Fruit fly (Drosophila melanogaster) whole organism, prepupa: Measurements from ENCODE around the gene dpr17.

ENCODE experiments used
- Blimp-1 ChIP-seq: fragments of 200-800 bp; sonication (Bioruptor generic); optimal IDR thresholded peaks from 3 replicates; lab custom pipeline; 2017; ENCODE audit warnings: missing biosample characterization, missing genetic modification characterization, mild to moderate bottlenecking, moderate library complexity, missing genetic modification reagents
- CG10631 ChIP-seq: fragments of 200-800 bp; sonication (Bioruptor generic); optimal IDR thresholded peaks from 2 replicates; lab custom pipeline; 2016; ENCODE audit warnings: missing biosample characterization, missing genetic modification characterization
- CG11294 ChIP-seq: fragments of 200-800 bp; sonication (Bioruptor generic); IDR thresholded peaks from 2 replicates; pipeline ENCODE4 v1.3.6; 2022; ENCODE audit warnings: missing biosample characterization, missing genetic modification characterization
- CG11762 ChIP-seq: fragments of 200-800 bp; sonication (Bioruptor generic); optimal IDR thresholded peaks from 3 replicates; lab custom pipeline; 2016; ENCODE audit warnings: missing biosample characterization, missing genetic modification characterization; ENCODE audit not compliant: insufficient read depth
- CG1621 ChIP-seq: fragments of 200-800 bp; sonication (Bioruptor generic); optimal IDR thresholded peaks from 3 replicates; lab custom pipeline; 2018; ENCODE audit warnings: missing biosample characterization, mild to moderate bottlenecking, missing genetic modification characterization
- CG16779 ChIP-seq: fragments of 200-800 bp; sonication (Bioruptor generic); optimal IDR thresholded peaks from 3 replicates; lab custom pipeline; 2017; ENCODE audit warnings: missing biosample characterization, mild to moderate bottlenecking, missing genetic modification characterization
- CG31627 ChIP-seq: fragments of 200-800 bp; sonication (Bioruptor generic); optimal IDR thresholded peaks from 3 replicates; lab custom pipeline; 2016; ENCODE audit warnings: missing biosample characterization, missing genetic modification characterization
- CG32006 ChIP-seq: fragments of 200-800 bp; sonication (Bioruptor generic); optimal IDR thresholded peaks from 3 replicates; lab custom pipeline; 2017; ENCODE audit warnings: missing biosample characterization, mild to moderate bottlenecking, missing genetic modification characterization
- CG3919 ChIP-seq: fragments of 200-800 bp; sonication (Bioruptor generic); optimal IDR thresholded peaks from 3 replicates; lab custom pipeline; 2016; ENCODE audit warnings: missing biosample characterization, missing genetic modification characterization
- CG4318 ChIP-seq: fragments of 200-800 bp; sonication (Bioruptor generic); optimal IDR thresholded peaks from 3 replicates; lab custom pipeline; 2017; ENCODE audit warnings: missing biosample characterization, mild to moderate bottlenecking, missing genetic modification characterization
- CG6163 ChIP-seq: fragments of 200-800 bp; sonication (Bioruptor generic); IDR thresholded peaks from 3 replicates; pipeline ENCODE4 v1.3.6; 2022; ENCODE audit warnings: missing biosample characterization, missing genetic modification characterization
- CG6792 ChIP-seq: fragments of 200-800 bp; sonication (Bioruptor generic); optimal IDR thresholded peaks from 3 replicates; lab custom pipeline; 2016; ENCODE audit warnings: missing biosample characterization, missing genetic modification characterization
- CG6854 ChIP-seq: fragments of 200-800 bp; sonication (Bioruptor generic); optimal IDR thresholded peaks from 2 replicates; lab custom pipeline; 2017; ENCODE audit warnings: missing biosample characterization, mild to moderate bottlenecking, missing genetic modification characterization
- CG7368 ChIP-seq: fragments of 200-800 bp; sonication (Bioruptor generic); optimal IDR thresholded peaks from 3 replicates; lab custom pipeline; 2016; ENCODE audit warnings: missing biosample characterization, missing genetic modification characterization
- CG8319 ChIP-seq: fragments of 200-800 bp; sonication (Bioruptor generic); optimal IDR thresholded peaks from 3 replicates; lab custom pipeline; 2016; ENCODE audit warnings: missing biosample characterization, missing genetic modification characterization
- CG8632 ChIP-seq: fragments of 200-800 bp; sonication (Bioruptor generic); optimal IDR thresholded peaks from 3 replicates; lab custom pipeline; 2016; ENCODE audit warnings: missing biosample characterization, missing genetic modification characterization
- CG9139 ChIP-seq: fragments of 200-800 bp; sonication (Bioruptor generic); optimal IDR thresholded peaks from 3 replicates; lab custom pipeline; 2017; ENCODE audit warnings: missing biosample characterization, mild to moderate bottlenecking, missing genetic modification characterization
- Eip75B ChIP-seq: fragments of 200-800 bp; sonication (Bioruptor generic); optimal IDR thresholded peaks from 3 replicates; lab custom pipeline; 2016; ENCODE audit warnings: missing biosample characterization, missing genetic modification characterization
- Eip78C ChIP-seq: fragments of 200-800 bp; sonication (Bioruptor generic); peaks from one replicate; lab custom pipeline; 2016; ENCODE audit warnings: missing biosample characterization, missing genetic modification characterization
- Eip93F ChIP-seq: fragments of 200-800 bp; sonication (Bioruptor generic); optimal IDR thresholded peaks from 2 replicates; lab custom pipeline; 2016; ENCODE audit warnings: missing biosample characterization, mild to moderate bottlenecking, missing genetic modification characterization
- Ets21C ChIP-seq: fragments of 200-800 bp; sonication (Bioruptor generic); optimal IDR thresholded peaks from 3 replicates; lab custom pipeline; 2016; ENCODE audit warnings: missing biosample characterization, missing genetic modification characterization
- Ets96B ChIP-seq: fragments of 200-800 bp; optimal IDR thresholded peaks from 2 replicates; lab custom pipeline; 2019; ENCODE audit warnings: missing biosample characterization, mild to moderate bottlenecking, missing genetic modification characterization, moderate library complexity
- Gug ChIP-seq: fragments of 200-800 bp; sonication (Bioruptor generic); IDR thresholded peaks from 2 replicates; pipeline ENCODE4 v1.3.6; 2022; ENCODE audit warnings: missing biosample characterization, missing genetic modification characterization
- Hr38 ChIP-seq: sonication (Bioruptor generic); optimal IDR thresholded peaks from 2 replicates; lab custom pipeline; 2016; ENCODE audit warnings: missing biosample characterization, missing genetic modification characterization
- Hr39 ChIP-seq: fragments of 200-800 bp; sonication (Bioruptor generic); optimal IDR thresholded peaks from 2 replicates; lab custom pipeline; 2016; ENCODE audit warnings: missing biosample characterization, missing genetic modification characterization
- Hr4 ChIP-seq: fragments of 200-800 bp; sonication (Bioruptor generic); optimal IDR thresholded peaks from 3 replicates; lab custom pipeline; 2016; ENCODE audit warnings: missing biosample characterization, missing genetic modification characterization
- Met ChIP-seq: fragments of 200-800 bp; sonication (Bioruptor generic); optimal IDR thresholded peaks from 3 replicates; lab custom pipeline; 2016; ENCODE audit warnings: missing biosample characterization, missing genetic modification characterization
- OdsH ChIP-seq: fragments of 200-800 bp; sonication (Bioruptor generic); optimal IDR thresholded peaks from 3 replicates; lab custom pipeline; 2016; ENCODE audit warnings: missing biosample characterization, missing genetic modification characterization
- Sox14 ChIP-seq: fragments of 200-800 bp; sonication (Bioruptor generic); optimal IDR thresholded peaks from 3 replicates; lab custom pipeline; 2016; ENCODE audit warnings: missing biosample characterization, missing genetic modification characterization
- Sox15 ChIP-seq: fragments of 200-800 bp; sonication (Bioruptor generic); optimal IDR thresholded peaks from 3 replicates; lab custom pipeline; 2016; ENCODE audit warnings: missing biosample characterization, missing genetic modification characterization
- achi ChIP-seq: fragments of 200-800 bp; sonication (Bioruptor generic); optimal IDR thresholded peaks from 3 replicates; lab custom pipeline; 2016; ENCODE audit warnings: missing biosample characterization, missing genetic modification characterization
- acj6 ChIP-seq: fragments of 200-800 bp; sonication (Bioruptor generic); optimal IDR thresholded peaks from 3 replicates; lab custom pipeline; 2016; ENCODE audit warnings: missing biosample characterization, missing genetic modification characterization
- cyc ChIP-seq: fragments of 200-800 bp; sonication (Bioruptor generic); optimal IDR thresholded peaks from 3 replicates; lab custom pipeline; 2016; ENCODE audit warnings: missing biosample characterization, missing genetic modification characterization
- dsx ChIP-seq: fragments of 200-800 bp; optimal IDR thresholded peaks from 3 replicates; lab custom pipeline; 2019; ENCODE audit warnings: missing biosample characterization, mild to moderate bottlenecking, missing genetic modification characterization, moderate library complexity; ENCODE audit not compliant: poor library complexity, severe bottlenecking
- esn ChIP-seq: fragments of 200-800 bp; sonication (Bioruptor generic); optimal IDR thresholded peaks from 2 replicates; lab custom pipeline; 2016; ENCODE audit warnings: missing biosample characterization, mild to moderate bottlenecking, missing genetic modification characterization, moderate library complexity
- fd59A ChIP-seq: fragments of 200-800 bp; sonication (Bioruptor generic); optimal IDR thresholded peaks from 2 replicates; lab custom pipeline; 2017; ENCODE audit warnings: missing biosample characterization, mild to moderate bottlenecking, missing genetic modification characterization, missing genetic modification reagents
- fd85E ChIP-seq: fragments of 200-800 bp; sonication (Bioruptor generic); optimal IDR thresholded peaks from 3 replicates; lab custom pipeline; 2016; ENCODE audit warnings: missing biosample characterization, missing genetic modification characterization
- fkh ChIP-seq: fragments of 200-800 bp; sonication (Bioruptor generic); optimal IDR thresholded peaks from 3 replicates; lab custom pipeline; 2017; ENCODE audit warnings: missing biosample characterization, mild to moderate bottlenecking, missing genetic modification characterization, moderate library complexity
- net ChIP-seq: fragments of 200-800 bp; sonication (Bioruptor generic); optimal IDR thresholded peaks from 3 replicates; lab custom pipeline; 2016; ENCODE audit warnings: missing biosample characterization, missing genetic modification characterization
- pdm3 ChIP-seq: fragments of 200-800 bp; sonication (Bioruptor generic); optimal IDR thresholded peaks from 3 replicates; lab custom pipeline; 2016; ENCODE audit warnings: missing biosample characterization, missing genetic modification characterization
- spab ChIP-seq: fragments of 200-800 bp; sonication (Bioruptor generic); optimal IDR thresholded peaks from 2 replicates; lab custom pipeline; 2017; ENCODE audit warnings: missing biosample characterization, mild to moderate bottlenecking, missing genetic modification characterization, missing genetic modification reagents
- ss ChIP-seq, 2 experiments: fragments of 200-800 bp; sonication (Bioruptor generic); optimal IDR thresholded peaks; 2 replicates in 1 of 2; 3 replicates in 1 of 2; lab custom pipeline; 2017 to 2018; ENCODE audit warnings: mild to moderate bottlenecking in 2 of 2, missing biosample characterization in 2 of 2, missing genetic modification characterization in 2 of 2, moderate library complexity in 1 of 2
- svp ChIP-seq: fragments of 200-800 bp; sonication (Bioruptor generic); peaks from one replicate; lab custom pipeline; 2016; ENCODE audit warnings: missing biosample characterization, missing genetic modification characterization
- vri ChIP-seq: fragments of 200-800 bp; sonication (Bioruptor generic); optimal IDR thresholded peaks from 3 replicates; lab custom pipeline; 2016; ENCODE audit warnings: missing biosample characterization, mild to moderate bottlenecking, missing genetic modification characterization

Gene dpr17

DNA sequence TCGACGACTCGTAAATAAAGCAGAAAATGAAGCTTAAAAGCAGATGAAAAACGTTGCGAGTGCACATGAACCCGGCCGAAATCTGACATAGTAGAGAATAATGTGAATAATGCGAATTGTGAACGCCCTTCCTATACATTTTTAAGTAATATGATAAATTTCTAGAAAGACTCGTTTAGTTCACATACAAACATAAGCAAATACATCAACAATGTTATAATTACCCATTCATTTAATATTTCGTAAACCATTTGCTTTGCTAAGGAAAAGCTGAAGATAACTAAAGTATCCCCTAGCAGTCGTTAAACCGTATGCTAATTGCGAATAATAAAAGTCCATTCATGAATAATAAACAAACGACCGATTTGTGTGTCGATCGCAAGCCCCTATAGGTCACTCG is 11.1 kb upstream of the dpr17 start (continued):
- peak; percentile 15 for TF ChIP-seq acj6
- TF ChIP-seq Hr39 (GFP tag; lab: Kevin White, UChicago), result peak; percentile 30
- TF ChIP-seq Ets96B (tag; lab: Kevin White, UChicago), result no peak
- TF ChIP-seq net, result peak; percentile 4
- TF ChIP-seq CG10631, result no peak
- no peak for TF ChIP-seq Ets21C (GFP tag; lab: Kevin White, UChicago)
- peak; percentile 17 for TF ChIP-seq CG8632 (GFP tag; lab: Kevin White, UChicago)
- TF ChIP-seq CG3919 (GFP tag; lab: Kevin White, UChicago), result no peak
- TF ChIP-seq CG6163 (GFP tag; lab: Robert Waterston, UW), result no peak
- TF ChIP-seq CG32006 (GFP tag; lab: Kevin White, UChicago), result no peak

DNA sequence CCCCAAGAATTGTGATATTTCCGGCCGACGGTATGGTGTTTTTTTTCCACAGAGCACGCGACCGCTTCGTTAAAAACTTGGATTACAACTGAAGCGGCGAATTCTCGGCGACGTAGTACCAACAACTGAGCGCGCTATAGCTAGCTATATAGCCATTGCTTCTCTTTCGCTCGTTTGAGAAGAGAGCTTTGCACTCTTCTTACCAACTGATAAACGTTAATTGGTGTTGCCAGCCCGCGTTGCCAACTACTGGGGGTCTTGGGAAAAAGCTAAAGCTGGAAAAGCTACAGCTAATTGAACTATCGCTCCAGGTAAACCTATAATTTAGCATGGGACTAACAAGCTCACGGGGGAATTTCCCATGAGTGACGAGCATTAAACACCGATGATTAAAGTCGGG is 4.1 kb upstream of the dpr17 start, which contains the start of gene ATP8B:
Gene ATP8B (minus strand): TSS at position 64 of the 400 bp plus-strand sequence.
- no peak for TF ChIP-seq OdsH (GFP tag; lab: Kevin White, UChicago)
- TF ChIP-seq CG8319 (GFP tag; lab: Kevin White, UChicago), result no peak
- no peak for TF ChIP-seq Eip75B (GFP tag; lab: Kevin White, UChicago)
- no peak for TF ChIP-seq ss (GFP tag; optimal IDR thresholded peaks at IDR 0.05; lab: Kevin White, UChicago)

DNA sequence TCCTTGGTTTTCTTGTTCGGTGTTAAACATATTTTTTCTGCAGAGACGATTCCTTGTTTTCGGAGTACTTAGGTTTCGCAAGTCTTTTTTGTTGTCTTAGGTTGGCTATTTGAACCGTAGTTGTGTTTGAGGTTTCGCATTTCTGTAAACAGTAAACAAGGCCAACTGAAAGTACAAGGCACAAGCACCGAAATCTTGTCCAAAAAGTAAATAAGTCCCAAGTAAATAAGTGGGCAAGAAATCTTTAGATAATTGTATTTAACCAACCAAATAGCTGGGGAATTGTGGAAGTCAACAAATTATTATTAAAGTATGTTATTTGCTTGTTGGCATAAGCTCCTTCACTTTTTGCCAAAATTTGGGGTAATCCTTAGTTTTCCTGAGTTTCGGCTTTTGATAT is 19.0 kb downstream of the dpr17 start:
- TF ChIP-seq CG6792 (GFP tag; lab: Kevin White, UChicago) (no peak), fd59A (GFP tag; lab: Kevin White, UChicago) (no peak), OdsH (GFP tag; lab: Kevin White, UChicago) (no peak), fkh (GFP tag; lab: Kevin White, UChicago) (no peak), pdm3 (GFP tag; lab: Kevin White, UChicago) (no peak), fd85E (GFP tag; lab: Kevin White, UChicago) (no peak), Hr4 (GFP tag; lab: Kevin White, UChicago) (no peak), Eip78C (GFP tag; lab: Kevin White, UChicago) (no peak), CG8632 (GFP tag; lab: Kevin White, UChicago) (no peak)

DNA sequence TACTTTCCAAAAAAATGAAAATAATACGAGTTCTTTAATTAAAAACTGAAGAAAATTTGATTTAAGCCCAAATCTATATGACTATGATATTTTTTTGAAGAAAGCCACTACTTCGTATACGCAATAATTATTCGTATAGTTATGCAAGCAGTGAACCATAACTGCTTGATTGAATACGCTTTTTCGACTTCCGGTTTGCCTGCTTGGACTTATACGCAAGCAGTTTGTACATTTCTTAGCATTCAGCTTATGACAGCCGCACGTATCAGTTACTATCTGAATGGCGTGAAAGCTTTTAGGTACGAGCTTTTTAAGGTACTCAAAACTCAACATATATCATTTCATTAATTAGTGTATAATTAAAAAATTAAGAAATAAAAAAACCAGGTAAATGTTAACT is 26.5 kb downstream of the dpr17 start:
- TF ChIP-seq CG31627 (GFP tag; lab: Kevin White, UChicago), result peak; percentile 85
- TF ChIP-seq CG7368 (GFP tag; lab: Kevin White, UChicago), result peak; percentile 73
- TF ChIP-seq CG11294 (GFP tag; lab: Robert Waterston, UW), result peak; percentile 12; the same call in 1 of the 2 replicates
- TF ChIP-seq achi (GFP tag; lab: Kevin White, UChicago), result peak; percentile 68
- peak; percentile 13 for TF ChIP-seq Blimp-1 (GFP tag; lab: Kevin White, UChicago)
- TF ChIP-seq Hr4 (GFP tag; lab: Kevin White, UChicago), result peak; percentile 26
- peak; percentile 57 for TF ChIP-seq Sox14 (GFP tag; lab: Kevin White, UChicago)
- peak; percentile 69 for TF ChIP-seq Met (GFP tag; lab: Kevin White, UChicago)
- peak; percentile 75 for TF ChIP-seq OdsH (GFP tag; lab: Kevin White, UChicago)
- peak; percentile 36 for TF ChIP-seq CG16779 (tag; lab: Kevin White, UChicago)
- TF ChIP-seq Ets21C (GFP tag; lab: Kevin White, UChicago), result peak; percentile 61
- TF ChIP-seq Gug, result peak; percentile 70
- TF ChIP-seq CG10631, result peak; percentile 81
- peak; percentile 86 for TF ChIP-seq cyc (GFP tag; lab: Kevin White, UChicago)
- peak; percentile 81 for TF ChIP-seq CG1621 (tag; lab: Kevin White, UChicago)
- TF ChIP-seq dsx (GFP tag; lab: Kevin White, UChicago), result peak; percentile 67
- peak; percentile 7 to 42 for TF ChIP-seq ss (GFP tag; optimal IDR thresholded peaks at IDR 0.05; lab: Kevin White, UChicago)
- no peak for TF ChIP-seq Hr38 (GFP tag; lab: Kevin White, UChicago)
- no peak for TF ChIP-seq Eip93F (GFP tag; lab: Kevin White, UChicago)
- TF ChIP-seq Sox15, result peak; percentile 65
- TF ChIP-seq CG11762 (GFP tag; lab: Kevin White, UChicago), result peak; percentile 59
- TF ChIP-seq spab (GFP tag; lab: Kevin White, UChicago), result peak; percentile 33
- TF ChIP-seq CG6163 (GFP tag; lab: Robert Waterston, UW), result peak; percentile 94
- TF ChIP-seq vri (GFP tag; lab: Kevin White, UChicago), result peak; percentile 62
- TF ChIP-seq CG6792 (GFP tag; lab: Kevin White, UChicago), result peak; percentile 77
- TF ChIP-seq Eip78C (GFP tag; lab: Kevin White, UChicago), result peak; percentile 90
- TF ChIP-seq fd59A (GFP tag; lab: Kevin White, UChicago), result peak; percentile 45
- TF ChIP-seq CG3919 (GFP tag; lab: Kevin White, UChicago), result peak; percentile 83
- TF ChIP-seq Ets96B (tag; lab: Kevin White, UChicago), result peak; percentile 37
- peak; percentile 79 for TF ChIP-seq svp
- TF ChIP-seq CG6854 (GFP tag; lab: Kevin White, UChicago), result no peak
- peak; percentile 79 for TF ChIP-seq pdm3 (GFP tag; lab: Kevin White, UChicago)
- peak; percentile 45 for TF ChIP-seq CG9139 (GFP tag; lab: Kevin White, UChicago)
- TF ChIP-seq CG4318, result peak; percentile 10
- TF ChIP-seq esn (GFP tag; lab: Kevin White, UChicago), result no peak
